Worm (Caenorhabditis elegans): ENCODE results near the gene C05C10.5.

The C05C10.5 gene

DNA sequence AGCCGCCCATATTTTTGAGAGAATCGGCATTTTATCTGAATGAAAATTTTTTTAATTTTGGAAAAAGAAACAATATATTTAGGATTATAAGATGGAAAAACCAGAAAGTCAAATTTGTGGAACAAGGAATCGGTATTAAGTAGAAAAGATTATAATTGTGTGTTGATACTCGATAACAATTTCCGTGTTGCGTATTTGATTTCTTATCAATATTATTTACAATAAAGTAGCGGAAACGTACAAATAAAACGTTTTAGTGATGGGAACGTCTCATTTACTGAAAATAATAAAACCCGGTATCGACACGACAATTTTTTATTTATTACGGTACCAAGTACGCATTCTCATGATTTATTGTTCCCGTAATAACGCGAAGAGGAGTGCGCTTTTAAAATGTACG is 2.0 kb upstream of the C05C10.5 start, which contains the start of gene C05C10.3:
C05C10.3 (minus strand) TSS at position 35 of the 400 bp plus-strand sequence.
- no peak for TF ChIP-seq pros-1 (tag; optimal IDR thresholded peaks at IDR 0.05)
- no peak for TF ChIP-seq ceh-9 (tag; optimal IDR thresholded peaks at IDR 0.05)
- peak; percentile 30 for TF ChIP-seq elt-2 (tag; optimal IDR thresholded peaks at IDR 0.05)
- no peak for TF ChIP-seq ceh-30 (tag; optimal IDR thresholded peaks at IDR 0.05)
- TF ChIP-seq ceh-24 (tag; optimal IDR thresholded peaks at IDR 0.05), result no peak

DNA sequence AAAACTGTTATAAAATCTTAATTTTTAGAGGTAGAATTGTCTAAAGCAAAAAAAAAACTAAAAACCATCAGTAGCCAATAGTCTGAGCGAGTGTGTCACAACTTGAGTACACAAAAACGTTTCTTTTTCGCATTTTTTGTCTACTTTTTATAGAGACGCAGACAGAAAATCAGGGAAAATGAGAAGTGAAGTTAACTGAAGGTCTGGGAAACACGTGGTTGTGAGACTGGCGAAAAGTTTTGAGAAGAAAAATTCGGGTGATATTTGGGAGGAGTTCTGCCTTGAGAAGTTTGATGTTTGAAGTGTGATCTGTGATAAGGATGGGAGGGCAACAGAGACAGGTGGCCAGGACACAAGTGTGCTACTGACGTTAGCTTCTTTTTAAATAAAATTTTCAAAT is 1.2 kb upstream of the C05C10.5 start:
- TF ChIP-seq hlh-30 (tag; optimal IDR thresholded peaks at IDR 0.05; ENCODE audit: insufficient read depth) (peak; percentile 50), ceh-18 (tag; optimal IDR thresholded peaks at IDR 0.05) (peak; percentile 58), pat-9 (tag; optimal IDR thresholded peaks at IDR 0.05) (no peak)

- TF ChIP-seq hlh-8 (tag; optimal IDR thresholded peaks at IDR 0.05) (peak; percentile 85), ceh-24 (tag; optimal IDR thresholded peaks at IDR 0.05) (no peak), unc-3 (GFP tag; conservative IDR thresholded peaks at IDR 0.05) (0 out of 2 replicates have a peak, but pooled peaks have one; percentile 35), unc-3 (tag; optimal IDR thresholded peaks at IDR 0.05) (no peak), ceh-30 (tag; optimal IDR thresholded peaks at IDR 0.05) (peak; percentile 2), pqm-1 (tag; optimal IDR thresholded peaks at IDR 0.05) (peak; percentile 56), syd-9 (tag; optimal IDR thresholded peaks at IDR 0.05) (peak; percentile 8), rnt-1 (tag; optimal IDR thresholded peaks at IDR 0.05) (peak; percentile 79), hlh-30 (tag; optimal IDR thresholded peaks at IDR 0.05; ENCODE audit: insufficient read depth) (no peak), zip-5 (tag; optimal IDR thresholded peaks at IDR 0.05) (peak; percentile 76), dve-1 (tag; optimal IDR thresholded peaks at IDR 0.05) (peak; percentile 10), elt-2 (tag; optimal IDR thresholded peaks at IDR 0.05) (peak; percentile 74), fkh-6 (tag; optimal IDR thresholded peaks at IDR 0.05) (peak; percentile 65), ceh-6 (GFP tag; optimal IDR thresholded peaks at IDR 0.05) (peak; percentile 3), ref-2 (tag; optimal IDR thresholded peaks at IDR 0.05) (peak; percentile 90), F13H6.1 (tag; optimal IDR thresholded peaks at IDR 0.05) (peak; percentile 63), ceh-48 (tag; optimal IDR thresholded peaks at IDR 0.05) (no peak), dmd-4 (tag; optimal IDR thresholded peaks at IDR 0.05; ENCODE audit: borderline replicate concordance) (no peak), ceh-14 (tag; optimal IDR thresholded peaks at IDR 0.05) (peak; percentile 81), sdc-2 (tag; optimal IDR thresholded peaks at IDR 0.05) (peak; percentile 15), tbx-7 (tag; optimal IDR thresholded peaks at IDR 0.05) (peak; percentile 91), lim-6 (tag; optimal IDR thresholded peaks at IDR 0.05) (peak; percentile 60), ceh-31 (tag; optimal IDR thresholded peaks at IDR 0.05) (peak; percentile 98), ceh-34 (tag; optimal IDR thresholded peaks at IDR 0.05) (peak; percentile 76), nfya-1 (tag; optimal IDR thresholded peaks at IDR 0.05) (peak; percentile 62), C38D4.7 (GFP tag; optimal IDR thresholded peaks at IDR 0.05) (no peak), ttx-3 (tag; optimal IDR thresholded peaks at IDR 0.05) (peak; percentile 60), nhr-232 (tag; optimal IDR thresholded peaks at IDR 0.05) (no peak), che-1 (tag; optimal IDR thresholded peaks at IDR 0.05) (peak; percentile 5), hlh-6 (tag; optimal IDR thresholded peaks at IDR 0.05) (peak; percentile 18), fax-1 (tag; optimal IDR thresholded peaks at IDR 0.05) (peak; percentile 76), pha-4 (tag; optimal IDR thresholded peaks at IDR 0.05) (no peak), ceh-19 (GFP tag; optimal IDR thresholded peaks at IDR 0.05) (no peak), ets-4 (tag; optimal IDR thresholded peaks at IDR 0.05) (peak; percentile 94), pat-9 (tag; optimal IDR thresholded peaks at IDR 0.05) (no peak), eyg-1 (tag; optimal IDR thresholded peaks at IDR 0.05) (no peak), unc-55 (GFP tag; optimal IDR thresholded peaks at IDR 0.05) (peak; percentile 54), fkh-10 (GFP tag; optimal IDR thresholded peaks at IDR 0.05) (no peak), nhr-11 (tag; optimal IDR thresholded peaks at IDR 0.05) (peak; percentile 69), pag-3 (tag; optimal IDR thresholded peaks at IDR 0.05; ENCODE audit: borderline replicate concordance) (peak; percentile 48), elt-4 (tag; optimal IDR thresholded peaks at IDR 0.05) (no peak), odd-2 (tag; optimal IDR thresholded peaks at IDR 0.05) (no peak), unc-86 (tag; optimal IDR thresholded peaks at IDR 0.05) (no peak), mec-3 (tag; optimal IDR thresholded peaks at IDR 0.05; ENCODE audit: borderline replicate concordance) (peak; percentile 77), sox-4 (tag; optimal IDR thresholded peaks at IDR 0.05) (no peak)
Measured at ce11 chrII:9940430-9940829, 1.6 kb downstream of the C05C10.5 start, which contains the start of gene ufd-3. Gene ufd-3 (plus strand): TSS chrII:9940753.
